Worm (Caenorhabditis elegans) whole organism, young adult: ENCODE measurements around the gene W02A2.5.
A peak's percentile ranks its signal among the peaks of the same experiment; 100 is the strongest.

Experiments used
- B0019.2 ChIP-seq: fragments of 200-800 bp; sonication (Bioruptor generic); conservative IDR thresholded peaks from 2 replicates; pipeline ENCODE4 v1.3.6; 2022; ENCODE audit warnings: missing genetic modification reagents, missing genetic modification characterization, missing compliant biosample characterization
- B0261.1 ChIP-seq: sonication (generic microtip); optimal IDR thresholded peaks from 2 replicates; lab custom pipeline; 2016; ENCODE audit warnings: mild to moderate bottlenecking, missing genetic modification characterization, moderate library complexity, missing compliant biosample characterization
- F33H1.4 ChIP-seq: fragments of 200-800 bp; sonication (Bioruptor generic); IDR thresholded peaks from 2 replicates; pipeline ENCODE4 v1.3.6; 2022; ENCODE audit warnings: missing genetic modification reagents, missing genetic modification characterization, missing compliant biosample characterization
- F49E8.2 ChIP-seq: sonication (generic microtip); optimal IDR thresholded peaks from 3 replicates; lab custom pipeline; 2017; ENCODE audit warnings: missing genetic modification characterization, mild to moderate bottlenecking, missing compliant biosample characterization, antibody characterized with exemption, moderate library complexity; ENCODE audit not compliant: insufficient read depth
- F52B5.7 ChIP-seq: sonication (generic microtip); optimal IDR thresholded peaks from 2 replicates; lab custom pipeline; 2016; ENCODE audit warnings: mild to moderate bottlenecking, missing genetic modification characterization, missing compliant biosample characterization
- F55B11.4 ChIP-seq: sonication (generic microtip); optimal IDR thresholded peaks from 2 replicates; lab custom pipeline; 2016; ENCODE audit warnings: missing compliant biosample characterization, missing genetic modification characterization, borderline replicate concordance; ENCODE audit not compliant: insufficient read depth
- K11D2.4 ChIP-seq: fragments of 200-800 bp; sonication (Bioruptor generic); IDR thresholded peaks from 2 replicates; pipeline ENCODE4 v1.3.6; 2022; ENCODE audit warnings: missing genetic modification reagents, missing genetic modification characterization, missing compliant biosample characterization
- T07F8.4 ChIP-seq: sonication (generic microtip); optimal IDR thresholded peaks from 2 replicates; lab custom pipeline; 2016; ENCODE audit warnings: mild to moderate bottlenecking, missing genetic modification characterization, moderate library complexity, missing compliant biosample characterization
- T26A5.8 ChIP-seq: sonication (generic microtip); optimal IDR thresholded peaks from 2 replicates; lab custom pipeline; 2016; ENCODE audit warnings: missing genetic modification characterization, missing compliant biosample characterization
- Y53F4B.3 ChIP-seq: fragments of 200-800 bp; sonication (Bioruptor generic); IDR thresholded peaks from 2 replicates; pipeline ENCODE4 v1.3.6; 2022; ENCODE audit warnings: missing genetic modification reagents, missing genetic modification characterization, missing compliant biosample characterization
- Y79H2A.3 ChIP-seq: fragments of 200-800 bp; sonication (Bioruptor generic); conservative IDR thresholded peaks from 2 replicates; pipeline ENCODE4 v1.3.6; 2022; ENCODE audit warnings: missing genetic modification reagents, missing genetic modification characterization, missing compliant biosample characterization
- ZK185.1 ChIP-seq: sonication (generic microtip); optimal IDR thresholded peaks from 2 replicates; lab custom pipeline; 2016; ENCODE audit warnings: mild to moderate bottlenecking, missing genetic modification characterization, missing compliant biosample characterization; ENCODE audit not compliant: poor library complexity, severe bottlenecking
- akir-1 ChIP-seq: fragments of 200-800 bp; sonication (Bioruptor generic); optimal IDR thresholded peaks from 2 replicates; lab custom pipeline; 2018; ENCODE audit warnings: mild to moderate bottlenecking, missing genetic modification characterization, moderate library complexity, missing compliant biosample characterization
- aptf-3 ChIP-seq: fragments of 200-800 bp; sonication (Bioruptor generic); IDR thresholded peaks from 2 replicates; pipeline ENCODE4 v1.3.6; 2022; ENCODE audit warnings: missing genetic modification characterization, missing compliant biosample characterization
- attf-5 ChIP-seq: fragments of 200-800 bp; sonication (Bioruptor generic); optimal IDR thresholded peaks from 2 replicates; lab custom pipeline; 2018; ENCODE audit warnings: mild to moderate bottlenecking, missing genetic modification characterization, missing compliant biosample characterization
- cebp-1 ChIP-seq, 2 experiments: fragments of 200-800 bp in 1 of 2; sonication (Bioruptor generic) in 1 of 2; sonication (generic microtip) in 1 of 2; IDR thresholded peaks in 1 of 2; optimal IDR thresholded peaks in 1 of 2; 2 replicates each; pipeline versions ENCODE4 v1.3.6 to Lab custom; 2017 to 2022; ENCODE audit warnings: missing compliant biosample characterization in 2 of 2, missing genetic modification characterization in 2 of 2, mild to moderate bottlenecking in 1 of 2, missing genetic modification reagents in 1 of 2, moderate library complexity in 1 of 2
- cebp-2 ChIP-seq: fragments of 200-800 bp; sonication (Bioruptor generic); IDR thresholded peaks from 2 replicates; pipeline ENCODE4 v1.3.6; 2022; ENCODE audit warnings: missing genetic modification characterization, missing compliant biosample characterization
- ceh-27 ChIP-seq: fragments of 200-800 bp; sonication (Bioruptor generic); optimal IDR thresholded peaks from 2 replicates; lab custom pipeline; 2018; ENCODE audit warnings: mild to moderate bottlenecking, missing genetic modification characterization, moderate library complexity, missing compliant biosample characterization
- ceh-40 ChIP-seq: fragments of 200-800 bp; sonication (Bioruptor generic); IDR thresholded peaks from 2 replicates; pipeline ENCODE4 v1.3.6; 2022; ENCODE audit warnings: missing genetic modification characterization, missing compliant biosample characterization
- ceh-58 ChIP-seq: fragments of 200-800 bp; sonication (Bioruptor generic); IDR thresholded peaks from 2 replicates; pipeline ENCODE4 v1.3.6; 2022; ENCODE audit warnings: missing genetic modification characterization, missing compliant biosample characterization
- dox-1 ChIP-seq: fragments of 200-800 bp; sonication (Bioruptor generic); IDR thresholded peaks from 2 replicates; pipeline ENCODE4 v1.3.6; 2022; ENCODE audit warnings: missing genetic modification reagents, missing genetic modification characterization, missing compliant biosample characterization
- egl-44 ChIP-seq: fragments of 200-800 bp; sonication (Bioruptor generic); IDR thresholded peaks from 2 replicates; pipeline ENCODE4 v1.3.6; 2022; ENCODE audit warnings: missing genetic modification reagents, missing genetic modification characterization, missing compliant biosample characterization
- fkh-3 ChIP-seq: sonication (generic microtip); optimal IDR thresholded peaks from 2 replicates; lab custom pipeline; 2016; ENCODE audit warnings: mild to moderate bottlenecking, missing genetic modification characterization, missing compliant biosample characterization
- lag-1 ChIP-seq: fragments of 200-800 bp; sonication (Bioruptor generic); IDR thresholded peaks from 2 replicates; pipeline ENCODE4 v1.3.6; 2022; ENCODE audit warnings: missing genetic modification reagents, missing genetic modification characterization, missing compliant biosample characterization
- let-526 ChIP-seq: fragments of 200-800 bp; sonication (Bioruptor generic); IDR thresholded peaks from 2 replicates; pipeline ENCODE4 v1.3.6; 2022; ENCODE audit warnings: missing genetic modification reagents, missing genetic modification characterization, missing compliant biosample characterization
- lin-35 ChIP-seq, 3 experiments: fragments of 150-350 bp in 2 of 3; sonication (generic microtip) in 1 of 3; optimal IDR thresholded peaks; 2 replicates each; lab custom pipeline; 2014 to 2018; ENCODE audit warnings: missing biosample characterization in 3 of 3, missing genetic modification characterization in 3 of 3, missing genetic modification reagents in 3 of 3
- lin-40 ChIP-seq: sonication (generic microtip); optimal IDR thresholded peaks from 2 replicates; lab custom pipeline; 2016; ENCODE audit warnings: missing genetic modification characterization, mild to moderate bottlenecking, missing compliant biosample characterization, missing genotype, missing genetic modification reagents
- lsy-27 ChIP-seq: sonication (generic microtip); optimal IDR thresholded peaks from 2 replicates; lab custom pipeline; 2017; ENCODE audit warnings: missing genetic modification characterization, mild to moderate bottlenecking, missing compliant biosample characterization, antibody characterized with exemption, missing genotype, borderline replicate concordance; ENCODE audit not compliant: insufficient read depth
- madf-10 ChIP-seq: sonication (generic microtip); optimal IDR thresholded peaks from 2 replicates; lab custom pipeline; 2016; ENCODE audit warnings: mild to moderate bottlenecking, missing genetic modification characterization, missing compliant biosample characterization
- madf-3 ChIP-seq: fragments of 200-800 bp; sonication (Bioruptor generic); IDR thresholded peaks from 2 replicates; pipeline ENCODE4 v1.3.6; 2022; ENCODE audit warnings: missing genetic modification reagents, missing genetic modification characterization, missing compliant biosample characterization
- madf-6 ChIP-seq: fragments of 200-800 bp; sonication (Bioruptor generic); IDR thresholded peaks from 2 replicates; pipeline ENCODE4 v1.3.6; 2022; ENCODE audit warnings: missing genetic modification reagents, missing genetic modification characterization, missing compliant biosample characterization
- mes-4 ChIP-seq: sonication (generic microtip); optimal IDR thresholded peaks from 2 replicates; lab custom pipeline; 2016; ENCODE audit warnings: missing genotype, missing genetic modification characterization, missing compliant biosample characterization
- mxl-1 ChIP-seq: sonication (generic microtip); optimal IDR thresholded peaks from 2 replicates; lab custom pipeline; 2016; ENCODE audit warnings: missing genetic modification characterization, missing compliant biosample characterization
- nfyb-1 ChIP-seq: fragments of 200-800 bp; sonication (Bioruptor generic); IDR thresholded peaks from 2 replicates; pipeline ENCODE4 v1.3.6; 2022; ENCODE audit warnings: missing genetic modification reagents, missing genetic modification characterization, missing compliant biosample characterization
- rcor-1 ChIP-seq: fragments of 200-800 bp; sonication (Bioruptor generic); IDR thresholded peaks from 2 replicates; pipeline ENCODE4 v1.3.6; 2022; ENCODE audit warnings: missing genetic modification reagents, missing genetic modification characterization, missing compliant biosample characterization
- rec-8 ChIP-seq, 2 experiments: sonication (generic microtip); optimal IDR thresholded peaks; 2 replicates each; lab custom pipeline; 2016; ENCODE audit warnings: mild to moderate bottlenecking in 2 of 2, missing genetic modification characterization in 2 of 2, missing genetic modification reagents in 2 of 2, missing genotype in 2 of 2, missing biosample characterization in 1 of 2, missing compliant biosample characterization in 1 of 2, moderate library complexity in 1 of 2
- repo-1 ChIP-seq: sonication (generic microtip); optimal IDR thresholded peaks from 2 replicates; lab custom pipeline; 2017; ENCODE audit warnings: mild to moderate bottlenecking, missing genetic modification characterization, missing compliant biosample characterization
- rpc-1 ChIP-seq, 2 experiments: fragments of 150-350 bp in 1 of 2; sonication (generic microtip) in 1 of 2; optimal IDR thresholded peaks; 2 replicates each; lab custom pipeline; 2014 to 2018; ENCODE audit warnings: missing biosample characterization in 1 of 2, missing genetic modification characterization in 1 of 2, missing genetic modification reagents in 1 of 2, missing genotype in 1 of 2
- snpc-1.3 ChIP-seq: sonication (generic microtip); optimal IDR thresholded peaks from 2 replicates; lab custom pipeline; 2017; ENCODE audit warnings: missing genetic modification characterization, mild to moderate bottlenecking, missing compliant biosample characterization, antibody characterized with exemption, moderate library complexity, missing genotype, missing genetic modification reagents; ENCODE audit not compliant: insufficient read depth
- snpc-3.4 ChIP-seq: sonication (generic microtip); optimal IDR thresholded peaks from 2 replicates; lab custom pipeline; 2017; ENCODE audit warnings: missing genetic modification characterization, mild to moderate bottlenecking, missing compliant biosample characterization, antibody characterized with exemption, moderate library complexity, missing genotype, missing genetic modification reagents
- snpc-4 ChIP-seq, 5 experiments: fragments of 150-350 bp in 1 of 5; sonication (generic microtip) in 4 of 5; optimal IDR thresholded peaks; 2 replicates each; lab custom pipeline; 2014 to 2018; ENCODE audit warnings: missing genetic modification characterization in 5 of 5, missing biosample characterization in 3 of 5, antibody characterized with exemption in 2 of 5, mild to moderate bottlenecking in 2 of 5, missing compliant biosample characterization in 2 of 5, missing genotype in 2 of 5, moderate library complexity in 2 of 5, missing genetic modification reagents in 1 of 5
- sptf-2 ChIP-seq: fragments of 200-800 bp; sonication (Bioruptor generic); optimal IDR thresholded peaks from 2 replicates; lab custom pipeline; 2018; ENCODE audit warnings: mild to moderate bottlenecking, missing genetic modification characterization, missing compliant biosample characterization
- zim-3 ChIP-seq: sonication (generic microtip); optimal IDR thresholded peaks from 2 replicates; lab custom pipeline; 2017; ENCODE audit warnings: mild to moderate bottlenecking, missing genetic modification characterization, moderate library complexity, missing compliant biosample characterization
- ztf-25 ChIP-seq: fragments of 200-800 bp; sonication (Bioruptor generic); IDR thresholded peaks from 2 replicates; pipeline ENCODE4 v1.3.6; 2022; ENCODE audit warnings: missing genetic modification reagents, missing genetic modification characterization, missing compliant biosample characterization

W02A2.5 gene

ce11 chrIV:13386043-13386442, 43.4 kb downstream of the W02A2.5 start, which contains the start of the genes Y62E10A.20, Y62E10A.23 and mdt-9 (continued):
- TF ChIP-seq F33H1.4 (GFP tag; lab: Robert Waterston, UW), result peak; percentile 46
- TF ChIP-seq F49E8.2 (tag; lab: Kevin White, UChicago), result peak; percentile 69
- TF ChIP-seq ZK185.1 (tag; lab: Kevin White, UChicago), result peak; percentile 17
- TF ChIP-seq cebp-2, result no peak
- peak; percentile 51; the same call in 1 of the 2 replicates for TF ChIP-seq madf-6
- no peak for TF ChIP-seq F52B5.7 (tag; lab: Kevin White, UChicago)
- TF ChIP-seq madf-3 (GFP tag; lab: Robert Waterston, UW), result 0 out of 2 replicates have a peak, but pooled peaks have one; percentile 43
- no peak for TF ChIP-seq cebp-1 (GFP tag; IDR thresholded peaks at IDR 0.05; lab: Robert Waterston, UW)
- TF ChIP-seq cebp-1 (tag; optimal IDR thresholded peaks at IDR 0.05; lab: Kevin White, UChicago), result peak; percentile 45
- TF ChIP-seq B0019.2, result no peak
- no peak for TF ChIP-seq sptf-2
- peak; percentile 25 for TF ChIP-seq ceh-27 (GFP tag; lab: Kevin White, UChicago)
- TF ChIP-seq akir-1 (GFP tag; lab: Kevin White, UChicago), result no peak
- TF ChIP-seq rcor-1, result no peak
- peak; percentile 74 for TF ChIP-seq attf-5 (GFP tag; lab: Kevin White, UChicago)
- TF ChIP-seq rpc-1 (optimal IDR thresholded peaks at IDR 0.05; lab: Kevin White, UChicago), result peak; percentile 39
- no peak for TF ChIP-seq rpc-1 (tag; optimal IDR thresholded peaks at IDR 0.05; lab: Kevin White, UChicago)

- TF ChIP-seq zim-3 (tag; lab: Kevin White, UChicago) (no peak), lag-1 (GFP tag; lab: Robert Waterston, UW) (no peak), ceh-27 (GFP tag; lab: Kevin White, UChicago) (no peak), aptf-3 (GFP tag; lab: Robert Waterston, UW) (no peak), mxl-1 (tag; lab: Kevin White, UChicago) (no peak), egl-44 (no peak), snpc-1.3 (tag; lab: Kevin White, UChicago) (no peak), dox-1 (GFP tag; lab: Robert Waterston, UW) (no peak), F55B11.4 (no peak), lsy-27 (tag; lab: Kevin White, UChicago) (no peak), fkh-3 (tag; lab: Kevin White, UChicago) (no peak), rec-8 (tag; optimal IDR thresholded peaks at IDR 0.05; lab: Kevin White, UChicago) (no peak), mes-4 (tag; lab: Kevin White, UChicago) (no peak), ztf-25 (GFP tag; lab: Robert Waterston, UW) (no peak)
Observed at ce11 chrIV:13386903-13387302, 44.2 kb downstream of the W02A2.5 start, which contains the start of gene lsm-3. Gene lsm-3 (plus strand): TSS chrIV:13387203.

- no peak for TF ChIP-seq ceh-58 (GFP tag; lab: Robert Waterston, UW)
- no peak for TF ChIP-seq ceh-40 (GFP tag; lab: Robert Waterston, UW)
- TF ChIP-seq nfyb-1 (GFP tag; lab: Robert Waterston, UW), result 0 out of 2 replicates have a peak, but pooled peaks have one; percentile 34
- peak; percentile 47 for TF ChIP-seq lin-40
- no peak for TF ChIP-seq madf-10 (tag; lab: Kevin White, UChicago)
- peak; percentile 30 for TF ChIP-seq snpc-3.4 (tag; lab: Kevin White, UChicago)
- no peak for TF ChIP-seq B0261.1
- no peak for TF ChIP-seq Y53F4B.3 (GFP tag; lab: Robert Waterston, UW)
- TF ChIP-seq repo-1 (tag; lab: Kevin White, UChicago), result peak; percentile 82
- TF ChIP-seq let-526 (GFP tag; lab: Robert Waterston, UW), result no peak
- TF ChIP-seq snpc-4 (GFP tag; optimal IDR thresholded peaks at IDR 0.05; lab: Kevin White, UChicago), result no peak
- no peak for TF ChIP-seq snpc-4 (tag; optimal IDR thresholded peaks at IDR 0.05; lab: Kevin White, UChicago)
- TF ChIP-seq lin-35 (GFP tag; optimal IDR thresholded peaks at IDR 0.05; lab: Kevin White, UChicago), result no peak
- peak; percentile 60 for TF ChIP-seq K11D2.4 (GFP tag; lab: Robert Waterston, UW)
- TF ChIP-seq aptf-3 (GFP tag; lab: Robert Waterston, UW), result no peak
- TF ChIP-seq Y79H2A.3 (GFP tag; lab: Robert Waterston, UW), result no peak
- TF ChIP-seq T07F8.4 (tag; lab: Kevin White, UChicago), result no peak
- TF ChIP-seq T26A5.8 (tag; lab: Kevin White, UChicago), result no peak
Observed at ce11 chrIV:13388779-13389178, 46.1 kb downstream of the W02A2.5 start.
